Worm (Caenorhabditis elegans) whole organism, young adult: ENCODE results near the gene nduf-11.

Source experiments
- F37B4.10 ChIP-seq: fragments of 200-800 bp; sonication (Bioruptor generic); IDR thresholded peaks from 2 replicates; pipeline ENCODE4 v1.3.6; 2022; ENCODE audit warnings: missing genetic modification characterization, missing compliant biosample characterization
- F49E8.2 ChIP-seq: sonication (generic microtip); optimal IDR thresholded peaks from 3 replicates; lab custom pipeline; 2017; ENCODE audit warnings: missing genetic modification characterization, mild to moderate bottlenecking, missing compliant biosample characterization, antibody characterized with exemption, moderate library complexity; ENCODE audit not compliant: insufficient read depth
- F55B11.4 ChIP-seq: sonication (generic microtip); optimal IDR thresholded peaks from 2 replicates; lab custom pipeline; 2016; ENCODE audit warnings: missing compliant biosample characterization, missing genetic modification characterization, borderline replicate concordance; ENCODE audit not compliant: insufficient read depth
- F57A8.1 ChIP-seq: fragments of 200-800 bp; sonication (Bioruptor generic); optimal IDR thresholded peaks from 2 replicates; lab custom pipeline; 2018; ENCODE audit warnings: mild to moderate bottlenecking, missing genetic modification characterization, moderate library complexity, missing compliant biosample characterization
- F57C9.4 ChIP-seq: sonication (generic microtip); optimal IDR thresholded peaks from 2 replicates; lab custom pipeline; 2017; ENCODE audit warnings: mild to moderate bottlenecking, missing genetic modification characterization, missing compliant biosample characterization
- K12H6.12 ChIP-seq: fragments of 200-800 bp; sonication (Bioruptor generic); optimal IDR thresholded peaks from 2 replicates; lab custom pipeline; 2018; ENCODE audit warnings: mild to moderate bottlenecking, missing genetic modification characterization, missing compliant biosample characterization
- T07F8.4 ChIP-seq: sonication (generic microtip); optimal IDR thresholded peaks from 2 replicates; lab custom pipeline; 2016; ENCODE audit warnings: mild to moderate bottlenecking, missing genetic modification characterization, moderate library complexity, missing compliant biosample characterization
- ZK185.1 ChIP-seq: sonication (generic microtip); optimal IDR thresholded peaks from 2 replicates; lab custom pipeline; 2016; ENCODE audit warnings: mild to moderate bottlenecking, missing genetic modification characterization, missing compliant biosample characterization; ENCODE audit not compliant: poor library complexity, severe bottlenecking
- atf-7 ChIP-seq: sonication (generic microtip); optimal IDR thresholded peaks from 2 replicates; lab custom pipeline; 2017; ENCODE audit warnings: mild to moderate bottlenecking, missing genetic modification characterization, missing compliant biosample characterization
- bed-1 ChIP-seq: fragments of 200-800 bp; sonication (Bioruptor generic); IDR thresholded peaks from 2 replicates; pipeline ENCODE4 v1.3.6; 2022; ENCODE audit warnings: missing genetic modification reagents, missing genetic modification characterization, missing compliant biosample characterization
- bed-2 ChIP-seq: fragments of 200-800 bp; sonication (Bioruptor generic); IDR thresholded peaks from 2 replicates; pipeline ENCODE4 v1.3.6; 2022; ENCODE audit warnings: missing genetic modification reagents, missing genetic modification characterization, missing compliant biosample characterization
- ceh-91 ChIP-seq: fragments of 200-800 bp; sonication (Bioruptor generic); IDR thresholded peaks from 2 replicates; pipeline ENCODE4 v1.3.6; 2022; ENCODE audit warnings: missing genetic modification reagents, missing genetic modification characterization, missing compliant biosample characterization
- dpl-1 ChIP-seq: fragments of 150-350 bp; optimal IDR thresholded peaks from 2 replicates; lab custom pipeline; 2014; ENCODE audit warnings: missing biosample characterization, missing genetic modification reagents, missing genetic modification characterization
- egl-44 ChIP-seq: fragments of 200-800 bp; sonication (Bioruptor generic); IDR thresholded peaks from 2 replicates; pipeline ENCODE4 v1.3.6; 2022; ENCODE audit warnings: missing genetic modification reagents, missing genetic modification characterization, missing compliant biosample characterization
- egrh-3 ChIP-seq: fragments of 200-800 bp; sonication (Bioruptor generic); IDR thresholded peaks from 2 replicates; pipeline ENCODE4 v1.3.6; 2022; ENCODE audit warnings: missing genetic modification reagents, missing genetic modification characterization, missing compliant biosample characterization
- ekl-4 ChIP-seq: fragments of 200-800 bp; sonication (Bioruptor generic); IDR thresholded peaks from 2 replicates; pipeline ENCODE4 v1.3.6; 2022; ENCODE audit warnings: missing genetic modification reagents, missing genetic modification characterization, missing compliant biosample characterization
- fkh-3 ChIP-seq: sonication (generic microtip); optimal IDR thresholded peaks from 2 replicates; lab custom pipeline; 2016; ENCODE audit warnings: mild to moderate bottlenecking, missing genetic modification characterization, missing compliant biosample characterization
- gei-17 ChIP-seq: fragments of 200-800 bp; sonication (Bioruptor generic); optimal IDR thresholded peaks from 2 replicates; lab custom pipeline; 2018; ENCODE audit warnings: mild to moderate bottlenecking, missing genetic modification characterization, missing compliant biosample characterization
- hlh-26 ChIP-seq: fragments of 200-800 bp; sonication (Bioruptor generic); conservative IDR thresholded peaks from 2 replicates; pipeline ENCODE4 v1.3.6; 2022; ENCODE audit warnings: missing genetic modification reagents, missing genetic modification characterization, missing compliant biosample characterization
- hsf-1 ChIP-seq: fragments of 200-800 bp; sonication (Bioruptor generic); IDR thresholded peaks from 2 replicates; pipeline ENCODE4 v1.3.6; 2022; ENCODE audit warnings: missing genetic modification reagents, missing genetic modification characterization, missing compliant biosample characterization
- lag-1 ChIP-seq: fragments of 200-800 bp; sonication (Bioruptor generic); IDR thresholded peaks from 2 replicates; pipeline ENCODE4 v1.3.6; 2022; ENCODE audit warnings: missing genetic modification reagents, missing genetic modification characterization, missing compliant biosample characterization
- lin-35 ChIP-seq, 3 experiments: fragments of 150-350 bp in 2 of 3; sonication (generic microtip) in 1 of 3; optimal IDR thresholded peaks; 2 replicates each; lab custom pipeline; 2014 to 2018; ENCODE audit warnings: missing biosample characterization in 3 of 3, missing genetic modification characterization in 3 of 3, missing genetic modification reagents in 3 of 3
- lin-40 ChIP-seq: sonication (generic microtip); optimal IDR thresholded peaks from 2 replicates; lab custom pipeline; 2016; ENCODE audit warnings: missing genetic modification characterization, mild to moderate bottlenecking, missing compliant biosample characterization, missing genotype, missing genetic modification reagents
- lin-54 ChIP-seq: fragments of 200-800 bp; sonication (Bioruptor generic); optimal IDR thresholded peaks from 2 replicates; lab custom pipeline; 2018; ENCODE audit warnings: mild to moderate bottlenecking, missing genetic modification characterization, missing compliant biosample characterization
- lir-1 ChIP-seq: fragments of 200-800 bp; sonication (Bioruptor generic); conservative IDR thresholded peaks from 2 replicates; pipeline ENCODE4 v1.3.6; 2022; ENCODE audit warnings: missing genetic modification reagents, missing genetic modification characterization, missing compliant biosample characterization
- madf-10 ChIP-seq: sonication (generic microtip); optimal IDR thresholded peaks from 2 replicates; lab custom pipeline; 2016; ENCODE audit warnings: mild to moderate bottlenecking, missing genetic modification characterization, missing compliant biosample characterization
- madf-6 ChIP-seq: fragments of 200-800 bp; sonication (Bioruptor generic); IDR thresholded peaks from 2 replicates; pipeline ENCODE4 v1.3.6; 2022; ENCODE audit warnings: missing genetic modification reagents, missing genetic modification characterization, missing compliant biosample characterization
- mel-28 ChIP-seq: sonication (generic microtip); optimal IDR thresholded peaks from 2 replicates; lab custom pipeline; 2016; ENCODE audit warnings: borderline replicate concordance, mild to moderate bottlenecking, missing genetic modification characterization, missing compliant biosample characterization
- rpc-1 ChIP-seq, 2 experiments: fragments of 150-350 bp in 1 of 2; sonication (generic microtip) in 1 of 2; optimal IDR thresholded peaks; 2 replicates each; lab custom pipeline; 2014 to 2018; ENCODE audit warnings: missing biosample characterization in 1 of 2, missing genetic modification characterization in 1 of 2, missing genetic modification reagents in 1 of 2, missing genotype in 1 of 2
- snpc-1.1 ChIP-seq: sonication (generic microtip); optimal IDR thresholded peaks from 2 replicates; lab custom pipeline; 2017; ENCODE audit warnings: missing genetic modification characterization, mild to moderate bottlenecking, missing compliant biosample characterization, antibody characterized with exemption, moderate library complexity, missing genotype, missing genetic modification reagents; ENCODE audit not compliant: insufficient read depth
- tbx-9 ChIP-seq: sonication (generic microtip); optimal IDR thresholded peaks from 2 replicates; lab custom pipeline; 2016; ENCODE audit warnings: borderline replicate concordance, missing genetic modification characterization, inconsistent platforms, missing compliant biosample characterization
- zfh-2 ChIP-seq: fragments of 200-800 bp; sonication (Bioruptor generic); conservative IDR thresholded peaks from 2 replicates; pipeline ENCODE4 v1.3.6; 2022; ENCODE audit warnings: missing genetic modification reagents, missing genetic modification characterization, missing compliant biosample characterization
- ztf-28 ChIP-seq: fragments of 200-800 bp; sonication (Bioruptor generic); IDR thresholded peaks from 2 replicates; pipeline ENCODE4 v1.3.6; 2022; ENCODE audit warnings: missing genetic modification reagents, missing genetic modification characterization, missing compliant biosample characterization
- ztf-3 ChIP-seq: fragments of 200-800 bp; sonication (Bioruptor generic); optimal IDR thresholded peaks from 2 replicates; lab custom pipeline; 2018; ENCODE audit warnings: mild to moderate bottlenecking, missing genetic modification characterization, missing compliant biosample characterization

The nduf-11 gene

ce11 chrII:11319591-11319990, 25.8 kb downstream of the nduf-11 start, which contains the start of gene nlp-51:
Gene nlp-51 (minus strand): TSS chrII:11319691.
- TF ChIP-seq lir-1 (GFP tag; lab: Robert Waterston, UW): no peak
- TF ChIP-seq hlh-26 (GFP tag; lab: Robert Waterston, UW): no peak
- no peak for TF ChIP-seq rpc-1 (optimal IDR thresholded peaks at IDR 0.05; lab: Kevin White, UChicago)
- no peak for TF ChIP-seq rpc-1 (tag; optimal IDR thresholded peaks at IDR 0.05; lab: Kevin White, UChicago)
- no peak for TF ChIP-seq K12H6.12
- no peak for TF ChIP-seq fkh-3
- no peak for TF ChIP-seq madf-10 (tag; lab: Kevin White, UChicago)
- no peak for TF ChIP-seq T07F8.4 (tag; lab: Kevin White, UChicago)
- TF ChIP-seq ceh-91 (GFP tag; lab: Robert Waterston, UW): no peak
- no peak for TF ChIP-seq hsf-1 (GFP tag; lab: Robert Waterston, UW)
- TF ChIP-seq F55B11.4 (tag; lab: Kevin White, UChicago): no peak
- no peak for TF ChIP-seq bed-2 (GFP tag; lab: Robert Waterston, UW)
- TF ChIP-seq ZK185.1 (tag; lab: Kevin White, UChicago): no peak
- no peak for TF ChIP-seq lin-35 (GFP tag; optimal IDR thresholded peaks at IDR 0.05; lab: Kevin White, UChicago)
- TF ChIP-seq snpc-1.1 (tag; lab: Kevin White, UChicago): no peak
- no peak for TF ChIP-seq egl-44 (GFP tag; lab: Robert Waterston, UW)
- TF ChIP-seq bed-1 (GFP tag; lab: Robert Waterston, UW): no peak
- TF ChIP-seq F57C9.4 (tag; lab: Kevin White, UChicago): no peak
- no peak for TF ChIP-seq atf-7
- no peak for TF ChIP-seq tbx-9 (tag; lab: Kevin White, UChicago)

DNA sequence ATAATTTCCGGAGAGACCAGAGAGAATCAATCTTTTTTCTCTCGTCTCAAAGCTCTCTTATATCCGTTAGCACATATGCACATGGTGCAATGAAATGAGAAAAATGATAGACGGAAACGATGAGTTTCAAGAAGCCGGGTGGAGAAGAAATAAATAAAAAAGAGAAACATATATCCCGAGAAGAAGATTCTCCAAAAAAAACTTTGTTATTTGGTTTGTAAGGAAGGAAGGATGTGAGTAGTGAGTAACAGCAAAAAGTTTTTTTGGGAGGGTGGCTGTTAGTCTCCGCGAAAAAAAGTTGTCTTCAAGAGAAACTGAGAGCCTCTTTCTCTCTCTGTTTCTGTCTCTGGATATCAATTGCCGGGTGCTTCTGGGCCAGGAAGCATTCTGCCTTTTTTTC, 28.8 kb downstream of the nduf-11 start:
- TF ChIP-seq ztf-28 (no peak), gei-17 (GFP tag; lab: Kevin White, UChicago) (no peak)

DNA sequence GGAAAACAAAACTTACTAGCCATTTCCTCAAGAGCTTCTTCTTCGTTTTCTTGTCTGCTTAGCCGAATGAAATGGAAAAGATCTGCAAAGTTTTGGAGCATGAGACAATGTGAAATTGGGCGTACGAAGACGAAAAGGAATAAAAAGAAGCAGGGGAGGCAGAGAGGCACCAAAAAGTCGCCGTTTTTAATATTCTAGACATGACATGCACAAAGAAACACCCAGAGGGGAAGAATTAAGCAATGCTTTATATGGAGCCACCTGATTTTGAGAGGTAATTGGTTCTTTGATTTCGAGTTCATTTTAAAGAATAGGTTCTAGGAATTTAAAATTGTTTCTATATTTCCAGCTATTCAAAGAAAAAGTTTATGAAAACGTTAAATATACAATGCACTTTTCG, 31.3 kb downstream of the nduf-11 start, which contains the start of gene T24F1.4:
Gene T24F1.4, minus strand, starts transcription at position 101 of the 400 bp plus-strand sequence.
- TF ChIP-seq lin-40 (tag; lab: Kevin White, UChicago) (no peak), ztf-3 (no peak), dpl-1 (GFP tag; lab: Kevin White, UChicago) (no peak), F57A8.1 (GFP tag; lab: Kevin White, UChicago) (no peak), egrh-3 (GFP tag; lab: Robert Waterston, UW) (no peak), lag-1 (no peak), zfh-2 (GFP tag; lab: Robert Waterston, UW) (no peak), fkh-3 (no peak), F49E8.2 (tag; lab: Kevin White, UChicago) (no peak), lin-54 (GFP tag; lab: Kevin White, UChicago) (no peak), mel-28 (tag; lab: Kevin White, UChicago) (no peak), ekl-4 (GFP tag; lab: Robert Waterston, UW) (no peak), F55B11.4 (tag; lab: Kevin White, UChicago) (no peak), ZK185.1 (tag; lab: Kevin White, UChicago) (no peak), F37B4.10 (GFP tag; lab: Robert Waterston, UW) (no peak), madf-6 (GFP tag; lab: Robert Waterston, UW) (no peak)
